Worm (Caenorhabditis elegans) whole organism, L3 larva: ENCODE data around the gene bath-15.

Experiments used
- ZK546.5 ChIP-seq: sonication (generic microtip); optimal IDR thresholded peaks from 2 replicates; lab custom pipeline; 2017; ENCODE audit warnings: missing biosample characterization, missing genetic modification characterization
- aly-2 ChIP-seq: fragments of 150-350 bp; optimal IDR thresholded peaks from 2 replicates; lab custom pipeline; 2014; ENCODE audit warnings: missing biosample characterization, missing genetic modification characterization
- ama-1 ChIP-seq: fragments of 150-350 bp; optimal IDR thresholded peaks from 2 replicates; lab custom pipeline; 2018
- lin-39 ChIP-seq: fragments of 150-350 bp; optimal IDR thresholded peaks from 2 replicates; lab custom pipeline; 2018; ENCODE audit warnings: missing biosample characterization, missing genetic modification reagents, missing genetic modification characterization
- mdl-1 ChIP-seq: fragments of 150-350 bp; optimal IDR thresholded peaks from 2 replicates; lab custom pipeline; 2014; ENCODE audit warnings: missing biosample characterization, missing genetic modification characterization
- nhr-12 ChIP-seq: fragments of 150-350 bp; optimal IDR thresholded peaks from 2 replicates; lab custom pipeline; 2014; ENCODE audit warnings: missing biosample characterization, missing genetic modification characterization
- nhr-25 ChIP-seq: sonication (generic microtip); optimal IDR thresholded peaks from 2 replicates; lab custom pipeline; 2017; ENCODE audit warnings: missing biosample characterization, missing genetic modification characterization
- nhr-77 ChIP-seq: fragments of 150-350 bp; optimal IDR thresholded peaks from 2 replicates; lab custom pipeline; 2014; ENCODE audit warnings: missing biosample characterization, missing genetic modification characterization
- snpc-4 ChIP-seq: fragments of 150-350 bp; optimal IDR thresholded peaks from 2 replicates; lab custom pipeline; 2014; ENCODE audit warnings: missing biosample characterization, missing genetic modification characterization
- unc-39 ChIP-seq: sonication (generic microtip); optimal IDR thresholded peaks from 4 replicates; lab custom pipeline; 2017; ENCODE audit warnings: missing biosample characterization, missing genetic modification characterization
- unc-62 ChIP-seq: fragments of 150-350 bp; sonication (generic microtip); optimal IDR thresholded peaks from 4 replicates; lab custom pipeline; 2014; ENCODE audit warnings: missing biosample characterization, missing genetic modification reagents, missing genetic modification characterization
- ztf-11 ChIP-seq: fragments of 150-350 bp; optimal IDR thresholded peaks from 2 replicates; lab custom pipeline; 2014; ENCODE audit warnings: missing biosample characterization, missing genetic modification characterization
- ztf-4 ChIP-seq: fragments of 150-350 bp; optimal IDR thresholded peaks from 2 replicates; lab custom pipeline; 2014; ENCODE audit warnings: missing biosample characterization, missing genetic modification characterization

DNA sequence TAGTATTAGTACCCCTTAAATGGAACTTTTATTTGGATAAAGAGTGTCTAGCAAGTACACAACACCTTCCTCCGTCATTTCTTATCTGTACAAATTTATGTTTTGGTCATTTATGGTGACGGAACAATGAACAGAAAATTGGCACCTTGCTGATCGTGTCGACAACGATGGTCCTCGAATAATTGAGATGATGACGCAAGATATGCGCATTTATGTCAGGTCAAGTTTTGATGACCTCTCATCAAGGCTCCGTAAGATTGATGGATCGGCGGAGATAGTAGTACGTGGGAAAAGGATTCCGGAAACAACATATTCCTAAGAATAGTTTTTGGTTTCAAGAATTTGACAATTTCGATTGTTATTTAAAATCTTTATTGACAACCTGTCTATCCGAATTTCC lies 41.7 kb downstream of the bath-15 start:
- TF ChIP-seq snpc-4 (tag; lab: Kevin White, UChicago) (no peak), ama-1 (no peak), ZK546.5 (no peak), mdl-1 (tag; lab: Kevin White, UChicago) (no peak), ztf-11 (no peak), nhr-25 (tag; lab: Kevin White, UChicago) (no peak), nhr-77 (tag; lab: Kevin White, UChicago) (no peak), lin-39 (tag; lab: Kevin White, UChicago) (no peak), nhr-12 (no peak), unc-39 (tag; lab: Kevin White, UChicago) (no peak), ztf-4 (no peak), aly-2 (tag; lab: Kevin White, UChicago) (no peak), unc-62 (GFP tag; lab: Kevin White, UChicago) (no peak)
